Worm (Caenorhabditis elegans) whole organism, late embryonic: ENCODE data around the gene best-16.

Source experiments
- C08G9.2 ChIP-seq: sonication (generic microtip); optimal IDR thresholded peaks from 2 replicates; lab custom pipeline; 2016; ENCODE audit warnings: mild to moderate bottlenecking, missing genetic modification characterization, moderate library complexity, missing compliant biosample characterization
- K09A11.1 ChIP-seq: sonication (generic microtip); optimal IDR thresholded peaks from 2 replicates; lab custom pipeline; 2017; ENCODE audit warnings: antibody characterized with exemption, mild to moderate bottlenecking, missing genetic modification characterization, missing compliant biosample characterization; ENCODE audit not compliant: insufficient read depth
- T23F11.4 ChIP-seq: fragments of 200-800 bp; sonication (Bioruptor generic); optimal IDR thresholded peaks from 2 replicates; lab custom pipeline; 2018; ENCODE audit warnings: mild to moderate bottlenecking, missing genetic modification characterization, missing compliant biosample characterization
- ahr-1 ChIP-seq: sonication (generic microtip); optimal IDR thresholded peaks from 2 replicates; lab custom pipeline; 2016; ENCODE audit warnings: missing genetic modification characterization, missing compliant biosample characterization
- ama-1 ChIP-seq: fragments of 150-350 bp; optimal IDR thresholded peaks from 2 replicates; lab custom pipeline; 2014
- ceh-2 ChIP-seq: sonication (generic microtip); optimal IDR thresholded peaks from 2 replicates; lab custom pipeline; 2016; ENCODE audit warnings: missing genotype, missing genetic modification characterization, missing compliant biosample characterization
- ceh-24 ChIP-seq: sonication (generic microtip); optimal IDR thresholded peaks from 2 replicates; lab custom pipeline; 2016; ENCODE audit warnings: mild to moderate bottlenecking, missing genetic modification characterization, missing compliant biosample characterization
- ceh-30 ChIP-seq: fragments of 150-350 bp; optimal IDR thresholded peaks from 2 replicates; lab custom pipeline; 2014; ENCODE audit warnings: missing biosample characterization, missing genetic modification characterization
- ceh-34 ChIP-seq: sonication (generic microtip); optimal IDR thresholded peaks from 2 replicates; lab custom pipeline; 2016; ENCODE audit warnings: mild to moderate bottlenecking, missing genetic modification characterization, missing compliant biosample characterization
- ceh-45 ChIP-seq: fragments of 200-800 bp; sonication (Bioruptor generic); IDR thresholded peaks from 2 replicates; pipeline ENCODE4 v1.3.6; 2022; ENCODE audit warnings: missing genetic modification reagents, missing genetic modification characterization, missing compliant biosample characterization
- ceh-9 ChIP-seq: sonication (generic microtip); optimal IDR thresholded peaks from 2 replicates; lab custom pipeline; 2016; ENCODE audit warnings: mild to moderate bottlenecking, missing genetic modification characterization, inconsistent platforms, missing compliant biosample characterization
- che-1 ChIP-seq: sonication (generic microtip); optimal IDR thresholded peaks from 2 replicates; lab custom pipeline; 2016; ENCODE audit warnings: mild to moderate bottlenecking, missing genetic modification characterization, missing compliant biosample characterization
- elt-2 ChIP-seq: sonication (generic microtip); optimal IDR thresholded peaks from 2 replicates; lab custom pipeline; 2016; ENCODE audit warnings: missing genetic modification reagents, missing genetic modification characterization, missing compliant biosample characterization
- elt-4 ChIP-seq: sonication (generic microtip); optimal IDR thresholded peaks from 2 replicates; lab custom pipeline; 2016; ENCODE audit warnings: missing genetic modification characterization, missing compliant biosample characterization
- ets-4 ChIP-seq: sonication (generic microtip); optimal IDR thresholded peaks from 2 replicates; lab custom pipeline; 2016; ENCODE audit warnings: missing genetic modification characterization, missing compliant biosample characterization
- eyg-1 ChIP-seq: sonication (generic microtip); optimal IDR thresholded peaks from 2 replicates; lab custom pipeline; 2016; ENCODE audit warnings: missing genotype, missing genetic modification characterization, missing compliant biosample characterization
- fax-1 ChIP-seq: sonication (generic microtip); optimal IDR thresholded peaks from 2 replicates; lab custom pipeline; 2016; ENCODE audit warnings: missing genotype, missing genetic modification characterization, missing compliant biosample characterization
- fkh-10 ChIP-seq: fragments of 150-350 bp; optimal IDR thresholded peaks from 2 replicates; lab custom pipeline; 2014; ENCODE audit warnings: missing biosample characterization, missing genetic modification reagents, missing genetic modification characterization
- fkh-6 ChIP-seq: sonication (generic microtip); optimal IDR thresholded peaks from 2 replicates; lab custom pipeline; 2016; ENCODE audit warnings: missing genetic modification characterization, missing compliant biosample characterization
- hlh-13 ChIP-seq: fragments of 200-800 bp; sonication (Bioruptor generic); optimal IDR thresholded peaks from 2 replicates; lab custom pipeline; 2018; ENCODE audit warnings: mild to moderate bottlenecking, missing genetic modification characterization, missing compliant biosample characterization
- hlh-15 ChIP-seq: sonication (generic microtip); optimal IDR thresholded peaks from 2 replicates; lab custom pipeline; 2016; ENCODE audit warnings: missing genetic modification characterization, missing compliant biosample characterization
- hlh-30 ChIP-seq: sonication (generic microtip); optimal IDR thresholded peaks from 2 replicates; lab custom pipeline; 2017; ENCODE audit warnings: antibody characterized with exemption, missing genetic modification characterization, missing compliant biosample characterization; ENCODE audit not compliant: insufficient read depth
- lin-11 ChIP-seq: fragments of 200-800 bp; sonication (Bioruptor generic); optimal IDR thresholded peaks from 2 replicates; lab custom pipeline; 2018; ENCODE audit warnings: mild to moderate bottlenecking, missing genetic modification characterization, missing compliant biosample characterization
- nhr-11 ChIP-seq: fragments of 150-350 bp; optimal IDR thresholded peaks from 2 replicates; lab custom pipeline; 2014; ENCODE audit warnings: missing biosample characterization, missing genetic modification characterization
- pag-3 ChIP-seq: sonication (generic microtip); optimal IDR thresholded peaks from 2 replicates; lab custom pipeline; 2016; ENCODE audit warnings: missing compliant biosample characterization, missing genetic modification characterization, borderline replicate concordance
- pha-2 ChIP-seq: sonication (generic microtip); optimal IDR thresholded peaks from 2 replicates; lab custom pipeline; 2017; ENCODE audit warnings: mild to moderate bottlenecking, missing genetic modification characterization, missing compliant biosample characterization
- pha-4 ChIP-seq: fragments of 150-350 bp; optimal IDR thresholded peaks from 2 replicates; lab custom pipeline; 2018; ENCODE audit warnings: missing biosample characterization, missing genetic modification reagents, missing genetic modification characterization
- pqm-1 ChIP-seq: sonication (generic microtip); optimal IDR thresholded peaks from 2 replicates; lab custom pipeline; 2016; ENCODE audit warnings: missing genetic modification characterization, missing compliant biosample characterization
- pros-1 ChIP-seq: fragments of 150-350 bp; optimal IDR thresholded peaks from 2 replicates; lab custom pipeline; 2014; ENCODE audit warnings: missing biosample characterization, missing genetic modification reagents, missing genetic modification characterization
- ref-2 ChIP-seq: sonication (generic microtip); optimal IDR thresholded peaks from 2 replicates; lab custom pipeline; 2016; ENCODE audit warnings: missing genetic modification characterization, missing compliant biosample characterization
- sox-4 ChIP-seq: sonication (generic microtip); optimal IDR thresholded peaks from 2 replicates; lab custom pipeline; 2017; ENCODE audit warnings: mild to moderate bottlenecking, missing genetic modification characterization, inconsistent platforms, missing compliant biosample characterization
- tbx-7 ChIP-seq: sonication (generic microtip); optimal IDR thresholded peaks from 2 replicates; lab custom pipeline; 2016; ENCODE audit warnings: missing genotype, missing genetic modification characterization, missing compliant biosample characterization
- ttx-3 ChIP-seq: sonication (generic microtip); optimal IDR thresholded peaks from 2 replicates; lab custom pipeline; 2016; ENCODE audit warnings: missing genetic modification reagents, missing genetic modification characterization, missing compliant biosample characterization
- unc-42 ChIP-seq: sonication (generic microtip); optimal IDR thresholded peaks from 2 replicates; lab custom pipeline; 2016; ENCODE audit warnings: missing genotype, missing genetic modification characterization, missing compliant biosample characterization
- zip-5 ChIP-seq: sonication (generic microtip); optimal IDR thresholded peaks from 2 replicates; lab custom pipeline; 2016; ENCODE audit warnings: missing genetic modification characterization, missing compliant biosample characterization

best-16 gene

DNA sequence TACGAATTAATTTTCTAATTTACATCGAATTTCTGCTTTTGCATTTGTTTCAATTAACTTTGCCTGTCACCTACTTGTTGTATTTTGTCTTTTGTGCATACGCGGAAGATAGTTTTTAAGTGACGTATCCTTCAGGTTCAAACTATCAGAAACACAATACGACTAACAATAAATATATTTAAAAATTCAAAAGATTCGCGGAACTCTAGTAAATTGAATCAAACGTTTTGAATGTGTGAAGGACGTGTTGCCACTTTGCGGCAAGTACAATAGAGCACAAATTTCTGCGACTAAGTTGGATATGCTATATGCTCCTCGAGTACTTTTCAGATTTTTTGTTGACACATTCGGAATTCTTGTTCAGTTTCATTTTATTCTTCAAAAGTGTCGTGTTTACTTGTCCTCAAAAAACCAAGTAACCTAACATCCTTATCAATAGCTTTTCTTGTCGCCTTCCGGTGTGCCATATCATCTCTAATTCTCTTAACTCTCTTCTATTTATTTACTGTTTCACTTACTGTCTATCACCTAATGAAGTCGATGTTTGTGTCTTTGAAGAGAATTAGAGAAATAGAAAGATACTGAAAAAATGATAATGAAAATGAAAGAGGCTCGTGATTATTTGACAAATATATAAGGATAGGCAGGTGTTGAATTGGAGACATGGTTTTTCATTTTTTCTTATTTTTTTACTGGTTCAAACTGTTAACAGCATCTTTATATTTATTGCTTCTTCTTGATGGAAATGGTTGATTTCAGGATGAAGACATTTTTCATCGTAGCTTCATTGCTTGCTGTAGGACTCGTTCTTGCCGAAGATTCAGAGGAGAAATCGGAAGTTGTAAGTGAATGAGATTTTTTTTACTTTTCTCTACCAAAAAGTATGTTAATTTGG lies 6.9 kb downstream of the best-16 start, which contains the start of gene srlf-7:
Gene srlf-7 (plus strand): TSS at position 760 of the 895 bp plus-strand sequence.
- TF ChIP-seq tbx-7 = no peak
- TF ChIP-seq hlh-13 (GFP tag; lab: Kevin White, UChicago) = no peak
- TF ChIP-seq T23F11.4 (GFP tag; lab: Kevin White, UChicago) = no peak
- TF ChIP-seq C08G9.2 (tag; lab: Kevin White, UChicago) = no peak
- peak; percentile 44 for TF ChIP-seq unc-42
- peak; percentile 27 for TF ChIP-seq pqm-1 (tag; lab: Kevin White, UChicago)
- TF ChIP-seq elt-2 (tag; lab: Kevin White, UChicago) = peak; percentile 88
- no peak for TF ChIP-seq ref-2 (tag; lab: Kevin White, UChicago)
- TF ChIP-seq ahr-1 (tag; lab: Kevin White, UChicago) = no peak
- no peak for TF ChIP-seq ceh-2 (tag; lab: Kevin White, UChicago)
- TF ChIP-seq ceh-9 (tag; lab: Kevin White, UChicago) = no peak

DNA sequence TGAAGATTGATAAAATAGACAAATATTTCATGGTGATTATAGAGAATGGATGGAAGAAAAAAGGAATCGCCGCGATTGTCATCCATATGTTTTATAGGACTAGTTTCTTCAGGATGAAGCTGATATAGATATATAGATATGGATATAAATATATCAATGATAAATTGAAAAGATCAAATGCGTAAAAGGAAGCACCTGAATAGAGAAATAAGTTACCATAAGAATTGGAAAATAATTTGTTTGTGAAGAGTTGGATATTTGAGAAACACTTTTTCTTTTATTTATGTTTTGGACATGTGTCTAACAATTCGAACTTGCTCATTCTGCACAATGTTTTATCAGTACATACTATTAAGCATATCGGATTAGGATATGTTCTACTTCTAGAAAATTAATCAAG lies 7.6 kb downstream of the best-16 start, which contains the start of gene C42D4.13:
Gene C42D4.13 (minus strand): TSS at position 101 of the 400 bp plus-strand sequence.
- TF ChIP-seq fkh-10 (no peak), elt-4 (tag; lab: Kevin White, UChicago) (no peak), ttx-3 (tag; lab: Kevin White, UChicago) (no peak), ahr-1 (tag; lab: Kevin White, UChicago) (no peak), che-1 (tag; lab: Kevin White, UChicago) (no peak), fax-1 (tag; lab: Kevin White, UChicago) (no peak), ceh-30 (tag; lab: Kevin White, UChicago) (no peak), eyg-1 (no peak), ceh-34 (no peak)

DNA sequence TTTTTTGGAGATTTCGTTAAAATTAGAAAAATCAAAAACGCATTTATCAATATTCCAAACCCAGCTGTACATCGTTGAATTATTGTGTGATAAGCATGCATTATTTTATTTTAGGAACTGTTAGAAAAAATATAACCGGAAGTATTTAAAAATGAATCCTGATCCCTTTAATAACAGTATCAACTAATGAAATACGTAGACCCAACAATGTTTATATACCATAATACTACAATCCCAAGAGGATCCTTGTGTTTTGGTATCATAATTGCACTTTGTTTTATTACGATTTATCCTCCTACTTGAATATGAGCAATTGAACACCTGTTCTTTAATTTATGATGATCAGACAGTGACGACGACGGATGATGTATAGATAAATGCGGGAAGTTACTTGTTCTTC lies 8.9 kb downstream of the best-16 start, which contains the start of gene str-249:
Gene str-249 (minus strand): TSS at position 101 of the 400 bp plus-strand sequence.
- TF ChIP-seq pros-1 (no peak), ets-4 (no peak), C08G9.2 (tag; lab: Kevin White, UChicago) (no peak), nhr-11 (tag; lab: Kevin White, UChicago) (no peak)

- no peak for TF ChIP-seq hlh-30
- TF ChIP-seq pha-4 (tag; lab: Kevin White, UChicago) = no peak
- no peak for TF ChIP-seq hlh-15 (tag; lab: Kevin White, UChicago)
- TF ChIP-seq ceh-30 (tag; lab: Kevin White, UChicago) = no peak
Observed at ce11 chrIV:7184597-7184996, 11.0 kb downstream of the best-16 start, which contains the start of gene clec-179. Gene clec-179 (minus strand): TSS chrIV:7184697.

DNA sequence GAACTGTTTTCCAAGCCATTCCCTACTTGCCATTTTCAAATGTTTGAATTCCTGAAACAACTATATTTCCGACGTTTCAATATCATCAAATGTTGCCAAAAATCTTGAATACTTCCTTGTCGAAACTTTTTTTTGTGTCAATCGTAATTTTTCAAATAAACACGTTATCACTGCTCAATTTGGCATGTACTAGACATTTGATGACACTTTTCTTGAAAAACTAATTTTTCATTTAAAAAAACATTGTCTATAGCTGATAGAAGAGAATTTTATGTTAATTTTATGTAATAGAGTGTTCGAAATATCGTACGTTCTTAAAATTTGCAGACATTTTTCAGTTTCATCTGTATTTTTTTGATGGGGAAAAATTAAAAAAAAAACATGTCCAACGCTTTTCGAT lies 12.8 kb downstream of the best-16 start:
- TF ChIP-seq pag-3 (tag; lab: Kevin White, UChicago) (no peak), ceh-45 (GFP tag; lab: Robert Waterston, UW) (no peak), pros-1 (no peak), lin-11 (tag; lab: Kevin White, UChicago) (no peak), ets-4 (no peak), sox-4 (tag; lab: Kevin White, UChicago) (no peak), fax-1 (tag; lab: Kevin White, UChicago) (no peak)
- TF ChIP-seq, all 69 proteins: peak for 0

ce11 chrIV:7180304-7180703 lies 15.3 kb downstream of the best-16 start, which contains the start of gene cest-10:
Gene cest-10 (plus strand): TSS chrIV:7180557.
- TF ChIP-seq pha-2 = no peak
- TF ChIP-seq ama-1 = no peak
- TF ChIP-seq elt-2 (tag; lab: Kevin White, UChicago) = peak; percentile 71
- no peak for TF ChIP-seq hlh-13 (GFP tag; lab: Kevin White, UChicago)
- TF ChIP-seq K09A11.1 (tag; lab: Kevin White, UChicago) = no peak
- TF ChIP-seq ceh-24 = no peak
- TF ChIP-seq fkh-6 (tag; lab: Kevin White, UChicago) = no peak
- no peak for TF ChIP-seq zip-5
